Worm (Caenorhabditis elegans): ENCODE results near the gene twk-17.

The twk-17 gene

DNA sequence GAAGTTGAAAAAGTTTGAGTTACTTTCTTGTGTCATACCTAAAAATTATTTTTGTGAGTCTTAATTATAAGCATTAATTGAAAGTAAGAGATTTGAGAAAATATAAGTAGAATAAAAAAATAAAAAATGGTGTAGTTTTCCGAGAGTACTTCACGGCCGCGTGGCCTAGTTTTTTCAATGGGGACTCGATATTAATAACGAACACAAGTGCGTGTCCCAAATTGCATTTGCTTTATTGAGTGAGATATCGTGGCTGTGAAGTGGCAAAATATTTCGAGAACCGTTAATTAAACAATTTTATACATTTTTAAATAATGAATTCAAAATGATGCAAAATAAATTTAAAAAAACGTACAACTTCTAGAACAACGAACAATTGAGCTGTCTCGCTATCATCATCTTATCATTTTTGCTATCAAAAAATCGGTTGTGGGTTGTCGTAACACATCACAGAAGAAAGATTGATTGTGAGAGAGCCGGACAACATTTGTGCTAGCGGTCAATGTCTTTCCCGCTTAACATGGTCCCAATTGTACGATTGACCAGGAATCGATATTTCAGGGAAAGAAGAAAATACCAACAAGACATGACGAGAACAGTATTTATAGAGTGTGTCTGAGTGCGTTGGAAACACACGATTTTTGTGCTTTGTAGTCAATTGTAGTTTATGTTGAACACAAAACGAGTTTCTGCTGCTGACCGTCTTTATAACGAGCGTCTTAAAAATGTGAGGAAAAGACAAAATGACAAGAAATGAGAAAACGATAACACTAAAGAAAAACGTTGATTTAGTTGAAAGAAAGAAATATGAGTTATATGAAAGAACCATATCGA is 38.0 kb downstream of the twk-17 start, which contains the start of gene apy-1:
TSS of gene apy-1 (minus strand) at position 38 of the 834 bp plus-strand sequence.
- TF ChIP-seq daf-19 (GFP tag; conservative IDR thresholded peaks at IDR 0.05) (no peak), F44E2.7 (GFP tag; IDR thresholded peaks at IDR 0.05) (no peak), F10B5.3 (tag; optimal IDR thresholded peaks at IDR 0.05) (no peak), ces-1 (GFP tag; optimal IDR thresholded peaks at IDR 0.05) (peak; percentile 4), jun-1 (tag; optimal IDR thresholded peaks at IDR 0.05) (no peak), mep-1 (tag; optimal IDR thresholded peaks at IDR 0.05) (peak; percentile 64), nhr-48 (tag; optimal IDR thresholded peaks at IDR 0.05) (peak; percentile 1), unc-130 (GFP tag; optimal IDR thresholded peaks at IDR 0.05) (peak; percentile 2), nhr-11 (tag; optimal IDR thresholded peaks at IDR 0.05) (no peak), dmd-6 (GFP tag; IDR thresholded peaks at IDR 0.05) (peak; percentile 41; the same call in 1 of the 2 replicates), lin-29 (GFP tag; IDR thresholded peaks at IDR 0.05) (no peak), hlh-11 (tag; optimal IDR thresholded peaks at IDR 0.05) (peak; percentile 59), hif-1 (tag; optimal IDR thresholded peaks at IDR 0.05) (peak in 1 of 2 experiments; percentile 35), F26F4.8 (GFP tag; conservative IDR thresholded peaks at IDR 0.05) (no peak), daf-8 (GFP tag; IDR thresholded peaks at IDR 0.05) (no peak), nhr-102 (tag; optimal IDR thresholded peaks at IDR 0.05) (peak; percentile 32), D1046.2 (GFP tag; IDR thresholded peaks at IDR 0.05) (no peak), nhr-41 (GFP tag; IDR thresholded peaks at IDR 0.05) (no peak), php-3 (GFP tag; IDR thresholded peaks at IDR 0.05) (0 out of 2 replicates have a peak, but pooled peaks have one; percentile 31), gei-8 (GFP tag; optimal IDR thresholded peaks at IDR 0.05) (no peak), mes-2 (tag; optimal IDR thresholded peaks at IDR 0.05; ENCODE audit: poor library complexity, severe bottlenecking) (peak; percentile 94), ztf-7 (tag; optimal IDR thresholded peaks at IDR 0.05) (no peak), hlh-30 (tag; optimal IDR thresholded peaks at IDR 0.05; ENCODE audit: insufficient read depth) (peak; percentile 17), ceh-28 (tag; optimal IDR thresholded peaks at IDR 0.05) (peak; percentile 26), nhr-28 (tag; optimal IDR thresholded peaks at IDR 0.05) (peak; percentile 100), nhr-111 (GFP tag; optimal IDR thresholded peaks at IDR 0.05) (no peak), ceh-62 (tag; optimal IDR thresholded peaks at IDR 0.05) (no peak), duxl-1 (tag; optimal IDR thresholded peaks at IDR 0.05; ENCODE audit: poor library complexity) (peak; percentile 35), Y105C5A.15 (GFP tag; IDR thresholded peaks at IDR 0.05) (no peak), madf-9 (GFP tag; conservative IDR thresholded peaks at IDR 0.05) (no peak), ceh-44 (GFP tag; IDR thresholded peaks at IDR 0.05) (no peak), ZK337.2 (GFP tag; IDR thresholded peaks at IDR 0.05) (peak; percentile 56; the same call in 1 of the 2 replicates), dve-1 (tag; optimal IDR thresholded peaks at IDR 0.05; ENCODE audit: insufficient read depth) (peak; percentile 16), tra-1 (GFP tag; IDR thresholded peaks at IDR 0.05) (no peak), pqm-1 (tag; optimal IDR thresholded peaks at IDR 0.05) (peak; percentile 36), aha-1 (tag) (peak; percentile 82), nhr-77 (tag; optimal IDR thresholded peaks at IDR 0.05) (peak; percentile 13), T20F7.1 (GFP tag; optimal IDR thresholded peaks at IDR 0.05) (peak; percentile 19), dpl-1 (GFP tag; optimal IDR thresholded peaks at IDR 0.05) (peak; percentile 40), rbr-2 (tag; optimal IDR thresholded peaks at IDR 0.05) (peak; percentile 36), mxl-3 (GFP tag; optimal IDR thresholded peaks at IDR 0.05) (no peak), daf-16 (GFP tag; optimal IDR thresholded peaks at IDR 0.05) (no peak), daf-16 (tag; optimal IDR thresholded peaks at IDR 0.05) (peak; percentile 38), ztf-11 (tag; optimal IDR thresholded peaks at IDR 0.05) (no peak), lin-38 (GFP tag; IDR thresholded peaks at IDR 0.05) (no peak), ceh-20 (GFP tag; IDR thresholded peaks at IDR 0.05) (0 out of 2 replicates have a peak, but pooled peaks have one; percentile 43), F49E8.2 (tag; optimal IDR thresholded peaks at IDR 0.05; ENCODE audit: borderline replicate concordance) (no peak), lsy-2 (tag; optimal IDR thresholded peaks at IDR 0.05) (peak; percentile 2 to 67), ama-1 (optimal IDR thresholded peaks at IDR 0.05) (peak; percentile 47), zfp-2 (tag; optimal IDR thresholded peaks at IDR 0.05) (no peak)

Data from whole organism, L4 larva.